Fruit fly (Drosophila melanogaster) whole organism, embryonic: ENCODE measurements around the gene MtnF.

Experiments used
- B-H1 ChIP-seq: fragments of 200-800 bp; sonication (Bioruptor generic); IDR thresholded peaks from 3 replicates; pipeline ENCODE4 v1.3.6; 2022; ENCODE audit warnings: missing biosample characterization, missing genetic modification characterization
- Bgb ChIP-seq: fragments of 200-800 bp; sonication (Bioruptor generic); IDR thresholded peaks from 2 replicates; pipeline ENCODE4 v1.3.6; 2022; ENCODE audit warnings: missing biosample characterization, missing genetic modification characterization; ENCODE audit not compliant: partially characterized antibody
- CG10274 ChIP-seq: fragments of 200-800 bp; sonication (Bioruptor generic); optimal IDR thresholded peaks from 3 replicates; lab custom pipeline; 2017; ENCODE audit warnings: missing biosample characterization, mild to moderate bottlenecking, missing genetic modification characterization
- CG12155 ChIP-seq: fragments of 200-800 bp; sonication (Bioruptor generic); optimal IDR thresholded peaks from 3 replicates; lab custom pipeline; 2016; ENCODE audit warnings: missing biosample characterization, missing genetic modification characterization
- CG14667 ChIP-seq: fragments of 200-800 bp; sonication (Bioruptor generic); IDR thresholded peaks from 2 replicates; pipeline ENCODE4 v1.3.6; 2022; ENCODE audit warnings: missing biosample characterization, missing genetic modification characterization
- CG15269 ChIP-seq: fragments of 200-800 bp; sonication (Bioruptor generic); optimal IDR thresholded peaks from 2 replicates; lab custom pipeline; 2018; ENCODE audit warnings: missing biosample characterization, mild to moderate bottlenecking, missing genetic modification characterization, moderate library complexity
- CG16813 ChIP-seq: fragments of 200-800 bp; sonication (Bioruptor generic); IDR thresholded peaks from 3 replicates; pipeline ENCODE4 v1.3.6; 2022; ENCODE audit warnings: missing biosample characterization, missing genetic modification characterization; ENCODE audit not compliant: partially characterized antibody
- CG16815 ChIP-seq: fragments of 200-800 bp; sonication (Bioruptor generic); optimal IDR thresholded peaks from 3 replicates; lab custom pipeline; 2017; ENCODE audit warnings: missing biosample characterization, mild to moderate bottlenecking, missing genetic modification characterization
- CG16863 ChIP-seq: fragments of 200-800 bp; sonication (Bioruptor generic); optimal IDR thresholded peaks from 3 replicates; lab custom pipeline; 2016; ENCODE audit warnings: missing biosample characterization, missing genetic modification characterization
- CG17802 ChIP-seq: fragments of 200-800 bp; sonication (Bioruptor generic); optimal IDR thresholded peaks from 2 replicates; lab custom pipeline; 2018; ENCODE audit warnings: missing biosample characterization, mild to moderate bottlenecking, missing genetic modification characterization, moderate library complexity
- CG2199 ChIP-seq: fragments of 200-800 bp; sonication (Bioruptor generic); IDR thresholded peaks from 3 replicates; pipeline ENCODE4 v1.3.6; 2022; ENCODE audit warnings: missing biosample characterization, missing genetic modification characterization
- CG2889 ChIP-seq: fragments of 200-800 bp; sonication (Bioruptor generic); IDR thresholded peaks from 3 replicates; pipeline ENCODE4 v1.3.6; 2022; ENCODE audit warnings: missing biosample characterization, missing genetic modification characterization
- CG3065 ChIP-seq: fragments of 200-800 bp; sonication (Bioruptor generic); optimal IDR thresholded peaks from 2 replicates; lab custom pipeline; 2016; ENCODE audit warnings: missing biosample characterization, missing genetic modification characterization
- CG4404 ChIP-seq: fragments of 200-800 bp; sonication (Bioruptor generic); IDR thresholded peaks from 2 replicates; pipeline ENCODE4 v1.3.6; 2022; ENCODE audit warnings: missing biosample characterization, missing genetic modification characterization
- CG4820 ChIP-seq: fragments of 200-800 bp; sonication (Bioruptor generic); optimal IDR thresholded peaks from 3 replicates; lab custom pipeline; 2016; ENCODE audit warnings: missing biosample characterization, missing genetic modification characterization
- CG6175 ChIP-seq: fragments of 200-800 bp; sonication (Bioruptor generic); IDR thresholded peaks from 3 replicates; pipeline ENCODE4 v1.3.6; 2022; ENCODE audit warnings: missing biosample characterization, missing genetic modification characterization
- CG6654 ChIP-seq: fragments of 200-800 bp; sonication (Bioruptor generic); optimal IDR thresholded peaks from 2 replicates; lab custom pipeline; 2017; ENCODE audit warnings: missing biosample characterization, mild to moderate bottlenecking, missing genetic modification characterization
- CG6791 ChIP-seq: fragments of 200-800 bp; sonication (Bioruptor generic); IDR thresholded peaks from 3 replicates; pipeline ENCODE4 v1.3.6; 2022; ENCODE audit warnings: missing biosample characterization, missing genetic modification characterization; ENCODE audit not compliant: partially characterized antibody
- CG6854 ChIP-seq: fragments of 200-800 bp; sonication (Bioruptor generic); optimal IDR thresholded peaks from 3 replicates; lab custom pipeline; 2017; ENCODE audit warnings: missing biosample characterization, mild to moderate bottlenecking, missing genetic modification characterization
- CG7357 ChIP-seq: fragments of 200-800 bp; sonication (Bioruptor generic); IDR thresholded peaks from 3 replicates; pipeline ENCODE4 v1.3.6; 2022; ENCODE audit warnings: missing biosample characterization, missing genetic modification characterization
- CG7556 ChIP-seq: fragments of 200-800 bp; sonication (Bioruptor generic); optimal IDR thresholded peaks from 2 replicates; lab custom pipeline; 2017; ENCODE audit warnings: missing biosample characterization, mild to moderate bottlenecking, missing genetic modification characterization
- CG9727 ChIP-seq: fragments of 200-800 bp; sonication (Bioruptor generic); optimal IDR thresholded peaks from 3 replicates; lab custom pipeline; 2017; ENCODE audit warnings: missing biosample characterization, mild to moderate bottlenecking, missing genetic modification characterization
- CG9876 ChIP-seq: fragments of 200-800 bp; sonication (Bioruptor generic); optimal IDR thresholded peaks from 2 replicates; lab custom pipeline; 2016; ENCODE audit warnings: missing biosample characterization, missing genetic modification characterization
- CG9932 ChIP-seq: fragments of 200-800 bp; sonication (Bioruptor generic); IDR thresholded peaks from 2 replicates; pipeline ENCODE4 v1.3.6; 2022; ENCODE audit warnings: missing biosample characterization, missing genetic modification characterization
- CoRest ChIP-seq: fragments of 200-800 bp; sonication (Bioruptor generic); optimal IDR thresholded peaks from 3 replicates; lab custom pipeline; 2018; ENCODE audit warnings: missing biosample characterization, mild to moderate bottlenecking, missing genetic modification characterization, moderate library complexity
- Doc2 ChIP-seq: fragments of 200-800 bp; sonication (Bioruptor generic); IDR thresholded peaks from 2 replicates; pipeline ENCODE4 v1.3.6; 2022; ENCODE audit warnings: missing biosample characterization, missing genetic modification characterization
- Dref ChIP-seq: fragments of 200-800 bp; sonication (Bioruptor generic); IDR thresholded peaks from 2 replicates; pipeline ENCODE4 v1.3.6; 2022; ENCODE audit warnings: missing biosample characterization, missing genetic modification characterization
- E2f2 ChIP-seq: fragments of 200-800 bp; sonication (Bioruptor generic); IDR thresholded peaks from 2 replicates; pipeline ENCODE4 v1.3.6; 2022; ENCODE audit warnings: missing biosample characterization, missing genetic modification characterization
- Hand ChIP-seq: fragments of 200-800 bp; sonication (Bioruptor generic); optimal IDR thresholded peaks from 2 replicates; lab custom pipeline; 2017; ENCODE audit warnings: mild to moderate bottlenecking, missing biosample characterization, missing genetic modification reagents, missing genetic modification characterization
- Hr3 ChIP-seq: fragments of 200-800 bp; sonication (Bioruptor generic); optimal IDR thresholded peaks from 3 replicates; lab custom pipeline; 2016; ENCODE audit warnings: missing biosample characterization, missing genetic modification characterization
- MBD-R2 ChIP-seq: fragments of 200-800 bp; sonication (Bioruptor generic); IDR thresholded peaks from 2 replicates; pipeline ENCODE4 v1.3.6; 2022; ENCODE audit warnings: missing biosample characterization, missing genetic modification characterization
- MESR4 ChIP-seq: fragments of 200-800 bp; sonication (Bioruptor generic); optimal IDR thresholded peaks from 2 replicates; lab custom pipeline; 2018; ENCODE audit warnings: missing biosample characterization, mild to moderate bottlenecking, missing genetic modification characterization, moderate library complexity
- MTF-1 ChIP-seq: fragments of 200-800 bp; sonication (Bioruptor generic); optimal IDR thresholded peaks from 2 replicates; lab custom pipeline; 2018; ENCODE audit warnings: missing biosample characterization, mild to moderate bottlenecking, missing genetic modification characterization, borderline replicate concordance
- NC2β ChIP-seq: fragments of 200-800 bp; sonication (Bioruptor generic); optimal IDR thresholded peaks from 2 replicates; lab custom pipeline; 2016; ENCODE audit warnings: missing biosample characterization, missing genetic modification characterization
- NK7.1 ChIP-seq: fragments of 200-800 bp; sonication (Bioruptor generic); optimal IDR thresholded peaks from 3 replicates; lab custom pipeline; 2016; ENCODE audit warnings: missing biosample characterization, missing genetic modification characterization
- Ptx1 ChIP-seq: fragments of 200-800 bp; sonication (Bioruptor generic); IDR thresholded peaks from 2 replicates; pipeline ENCODE4 v1.3.6; 2022; ENCODE audit warnings: missing biosample characterization, missing genetic modification characterization
- Rfx ChIP-seq: fragments of 200-800 bp; sonication (Bioruptor generic); IDR thresholded peaks from 2 replicates; pipeline ENCODE4 v1.3.6; 2022; ENCODE audit warnings: missing biosample characterization, missing genetic modification characterization
- Side ChIP-seq: fragments of 200-800 bp; sonication (Bioruptor generic); optimal IDR thresholded peaks from 2 replicates; lab custom pipeline; 2016; ENCODE audit warnings: missing biosample characterization, missing genetic modification characterization
- Sin3A ChIP-seq: fragments of >200 bp; optimal IDR thresholded peaks from 2 replicates; lab custom pipeline; 2018
- bigmax ChIP-seq: fragments of 200-800 bp; sonication (Bioruptor generic); optimal IDR thresholded peaks from 2 replicates; lab custom pipeline; 2018; ENCODE audit warnings: missing biosample characterization, mild to moderate bottlenecking, missing genetic modification characterization
- chn ChIP-seq: fragments of 200-800 bp; sonication (Bioruptor generic); optimal IDR thresholded peaks from 2 replicates; lab custom pipeline; 2016; ENCODE audit warnings: missing biosample characterization, missing genetic modification characterization
- crc ChIP-seq: fragments of 200-800 bp; sonication (Bioruptor generic); optimal IDR thresholded peaks from 2 replicates; lab custom pipeline; 2016; ENCODE audit warnings: missing biosample characterization, missing genetic modification characterization
- esg ChIP-seq: fragments of 200-800 bp; sonication (Bioruptor generic); conservative IDR thresholded peaks from 2 replicates; pipeline ENCODE4 v1.3.6; 2022; ENCODE audit warnings: missing biosample characterization, missing genetic modification characterization
- gce ChIP-seq: fragments of 200-800 bp; sonication (Bioruptor generic); IDR thresholded peaks from 3 replicates; pipeline ENCODE4 v1.3.6; 2022; ENCODE audit warnings: missing biosample characterization, missing genetic modification characterization
- kah ChIP-seq: fragments of 200-800 bp; sonication (Bioruptor generic); optimal IDR thresholded peaks from 2 replicates; lab custom pipeline; 2018; ENCODE audit warnings: missing biosample characterization, mild to moderate bottlenecking, missing genetic modification characterization
- nmo ChIP-seq: fragments of 200-800 bp; sonication (Bioruptor generic); optimal IDR thresholded peaks from 2 replicates; lab custom pipeline; 2018; ENCODE audit warnings: missing biosample characterization, mild to moderate bottlenecking, missing genetic modification characterization, moderate library complexity
- p53 ChIP-seq: fragments of 200-800 bp; sonication (Bioruptor generic); optimal IDR thresholded peaks from 2 replicates; lab custom pipeline; 2016; ENCODE audit warnings: missing biosample characterization, missing genetic modification characterization
- tap ChIP-seq: fragments of 200-800 bp; optimal IDR thresholded peaks from 3 replicates; lab custom pipeline; 2019; ENCODE audit warnings: missing biosample characterization, mild to moderate bottlenecking, missing genetic modification characterization, moderate library complexity
- tll ChIP-seq, 2 experiments: fragments of 200-800 bp in 1 of 2; fragments of >200 bp in 1 of 2; sonication (Bioruptor generic) in 1 of 2; optimal IDR thresholded peaks; 2 replicates each; lab custom pipeline; 2017 to 2019; ENCODE audit warnings: missing biosample characterization in 2 of 2, missing genetic modification characterization in 2 of 2, mild to moderate bottlenecking in 1 of 2, moderate library complexity in 1 of 2
- trh ChIP-seq: fragments of 200-800 bp; sonication (Bioruptor generic); optimal IDR thresholded peaks from 2 replicates; lab custom pipeline; 2016; ENCODE audit warnings: missing biosample characterization, missing genetic modification characterization
- wek ChIP-seq: fragments of 200-800 bp; sonication (Bioruptor generic); optimal IDR thresholded peaks from 3 replicates; lab custom pipeline; 2018; ENCODE audit warnings: missing biosample characterization, mild to moderate bottlenecking, missing genetic modification characterization, moderate library complexity

Gene MtnF

DNA sequence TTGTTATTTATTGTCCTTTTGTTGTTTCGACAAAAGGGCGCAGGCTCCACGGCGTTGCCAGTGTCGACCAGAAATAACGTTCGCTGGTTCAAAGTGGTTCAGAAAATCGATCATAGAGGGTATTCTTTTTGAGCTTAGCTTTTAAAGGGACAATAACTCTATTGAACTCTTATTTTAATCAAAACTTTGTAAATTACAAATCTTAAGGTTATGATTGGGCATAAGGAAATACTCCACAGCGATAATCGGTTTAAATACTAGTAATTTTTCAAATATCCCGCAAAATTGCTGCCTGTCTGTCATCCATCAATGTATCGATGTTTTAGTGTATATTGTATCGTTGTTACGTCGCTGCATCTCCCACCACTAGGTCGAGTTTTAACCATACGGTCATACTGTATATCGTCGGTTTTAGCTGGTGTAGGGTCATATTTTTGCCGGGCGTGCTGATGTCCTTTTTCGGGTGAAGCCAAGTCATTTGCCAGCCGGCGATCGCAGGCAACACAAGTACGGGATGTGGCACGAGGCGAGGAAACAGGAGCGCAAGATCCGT, 19.9 kb upstream of the MtnF start, which contains the start of the genes CG31125 and CG6695 (continued):
- TF ChIP-seq CG3065 (GFP tag; lab: Kevin White, UChicago) (no peak), MBD-R2 (GFP tag; lab: Robert Waterston, UW) (peak; percentile 80), CG15269 (no peak), wek (GFP tag; lab: Kevin White, UChicago) (peak; percentile 97), NK7.1 (peak; percentile 51), Side (GFP tag; lab: Kevin White, UChicago) (peak; percentile 61), tll (GFP tag; optimal IDR thresholded peaks at IDR 0.05; lab: Kevin White, UChicago) (peak; percentile 44), Doc2 (GFP tag; lab: Robert Waterston, UW) (no peak), MTF-1 (GFP tag; lab: Kevin White, UChicago) (no peak), CG4820 (GFP tag; lab: Kevin White, UChicago) (no peak), CG2889 (no peak), CG17802 (tag; lab: Kevin White, UChicago) (no peak), CG6854 (GFP tag; lab: Kevin White, UChicago) (no peak), CG4404 (GFP tag; lab: Robert Waterston, UW) (peak; percentile 34; the same call in 1 of the 2 replicates), chn (GFP tag; lab: Kevin White, UChicago) (peak; percentile 72), NC2β (GFP tag; lab: Kevin White, UChicago) (peak; percentile 56), CG7556 (peak; percentile 34), CG7357 (GFP tag; lab: Robert Waterston, UW) (no peak), trh (GFP tag; lab: Kevin White, UChicago) (no peak), CG6654 (no peak), kah (GFP tag; lab: Kevin White, UChicago) (no peak), gce (GFP tag; lab: Robert Waterston, UW) (no peak), CG16863 (GFP tag; lab: Kevin White, UChicago) (peak; percentile 48), CG14667 (0 out of 2 replicates have a peak, but pooled peaks have one; percentile 8), MESR4 (GFP tag; lab: Kevin White, UChicago) (peak; percentile 46), Ptx1 (GFP tag; lab: Robert Waterston, UW) (peak; percentile 53), esg (GFP tag; lab: Robert Waterston, UW) (peak; percentile 33; the same call in 1 of the 2 replicates), CG2199 (GFP tag; lab: Robert Waterston, UW) (no peak), Bgb (peak; percentile 85), CG6791 (peak; percentile 86), B-H1 (no peak), CG16815 (GFP tag; lab: Kevin White, UChicago) (peak; percentile 8), bigmax (GFP tag; lab: Kevin White, UChicago) (no peak), CG16813 (peak; percentile 88), tap (tag; lab: Kevin White, UChicago) (no peak), Hand (GFP tag; lab: Kevin White, UChicago) (no peak), p53 (peak; percentile 52), CoRest (peak; percentile 77), crc (GFP tag; lab: Kevin White, UChicago) (no peak), CG12155 (GFP tag; lab: Kevin White, UChicago) (peak; percentile 74), CG6175 (no peak), nmo (GFP tag; lab: Kevin White, UChicago) (peak; percentile 80), CG9727 (GFP tag; lab: Kevin White, UChicago) (peak; percentile 57), E2f2 (GFP tag; lab: Robert Waterston, UW) (peak; percentile 92), Sin3A (lab: Kevin White, UChicago) (peak; percentile 97), Dref (GFP tag; lab: Robert Waterston, UW) (peak; percentile 90), Rfx (GFP tag; lab: Robert Waterston, UW) (peak; percentile 75), CG9876 (no peak), CG9932 (GFP tag; lab: Robert Waterston, UW) (peak; percentile 73), CG10274 (GFP tag; lab: Kevin White, UChicago) (no peak), Hr3 (peak; percentile 33)
